Fruit fly (Drosophila melanogaster): ENCODE results near the gene CG32263.

The CG32263 gene

dm6 chr3L:3791043-3791682 is 19.8 kb downstream of the CG32263 start (continued):
- TF ChIP-seq Ravus (GFP tag; IDR thresholded peaks at IDR 0.05) = no peak
- no peak for TF ChIP-seq stc (GFP tag; IDR thresholded peaks at IDR 0.05)
- peak; percentile 23 for TF ChIP-seq CG30403 (GFP tag; optimal IDR thresholded peaks at IDR 0.05)
- no peak for TF ChIP-seq rib (GFP tag; IDR thresholded peaks at IDR 0.05)
- TF ChIP-seq Hr51 (GFP tag; optimal IDR thresholded peaks at IDR 0.05) = peak in 1 of 2 experiments; percentile 8
- TF ChIP-seq CG17829 (tag; optimal IDR thresholded peaks at IDR 0.05) = no peak
- no peak for TF ChIP-seq CG13775 (GFP tag; optimal IDR thresholded peaks at IDR 0.05)
- 0 out of 2 replicates have a peak, but pooled peaks have one; percentile 4 for TF ChIP-seq Ada2b (GFP tag; IDR thresholded peaks at IDR 0.05)
- TF ChIP-seq BtbVII (GFP tag; optimal IDR thresholded peaks at IDR 0.05) = no peak
- TF ChIP-seq nerfin-2 (GFP tag; IDR thresholded peaks at IDR 0.05; ENCODE audit: partially characterized antibody) = no peak
- TF ChIP-seq CG32532 (GFP tag; IDR thresholded peaks at IDR 0.05) = peak; percentile 49
- peak; percentile 15 for TF ChIP-seq Sox102F (GFP tag; optimal IDR thresholded peaks at IDR 0.05)
- no peak for TF ChIP-seq CG13287 (GFP tag; IDR thresholded peaks at IDR 0.05; ENCODE audit: partially characterized antibody)
- 0 out of 2 replicates have a peak, but pooled peaks have one; percentile 16 for TF ChIP-seq lmd (GFP tag; IDR thresholded peaks at IDR 0.05)
- TF ChIP-seq bcd (GFP tag; optimal IDR thresholded peaks at IDR 0.05) = no peak
- TF ChIP-seq schlank (tag; optimal IDR thresholded peaks at IDR 0.05) = no peak
- TF ChIP-seq CG32767 (GFP tag; IDR thresholded peaks at IDR 0.05) = no peak
- TF ChIP-seq CG9932 (GFP tag; IDR thresholded peaks at IDR 0.05) = peak; percentile 28; the same call in 1 of the 2 replicates
- peak; percentile 76 for TF ChIP-seq sens (GFP tag)
- TF ChIP-seq unpg (GFP tag; optimal IDR thresholded peaks at IDR 0.05) = peak; percentile 12
- TF ChIP-seq prd (optimal IDR thresholded peaks at IDR 0.05) = no peak
- peak; percentile 22; the same call in 1 of the 3 replicates for TF ChIP-seq prd (GFP tag; IDR thresholded peaks at IDR 0.05)
- peak; percentile 5; the same call in 1 of the 2 replicates for TF ChIP-seq CG3847 (GFP tag; IDR thresholded peaks at IDR 0.05)
- no peak for TF ChIP-seq CG18011 (GFP tag; optimal IDR thresholded peaks at IDR 0.05)
- peak in 1 of 2 experiments; percentile 7 for TF ChIP-seq chif (GFP tag; optimal IDR thresholded peaks at IDR 0.05)
- TF ChIP-seq CG18476 (GFP tag; optimal IDR thresholded peaks at IDR 0.05) = no peak
- no peak for TF ChIP-seq her (GFP tag; optimal IDR thresholded peaks at IDR 0.05)
- peak; percentile 31 for TF ChIP-seq CG4424 (GFP tag; optimal IDR thresholded peaks at IDR 0.05)
- TF ChIP-seq abd-A (tag; optimal IDR thresholded peaks at IDR 0.05) = no peak
- no peak for TF ChIP-seq lov (optimal IDR thresholded peaks at IDR 0.05)
- TF ChIP-seq lov (GFP tag; IDR thresholded peaks at IDR 0.05) = 0 out of 3 replicates have a peak, but pooled peaks have one; percentile 29
- TF ChIP-seq dysf (GFP tag; IDR thresholded peaks at IDR 0.05) = peak; percentile 52
- TF ChIP-seq HLH4C (GFP tag; IDR thresholded peaks at IDR 0.05; ENCODE audit: partially characterized antibody) = no peak
- peak; percentile 56; the same call in 1 of the 2 replicates for TF ChIP-seq NFAT (GFP tag; IDR thresholded peaks at IDR 0.05)
- TF ChIP-seq Mrtf (GFP tag; IDR thresholded peaks at IDR 0.05) = 0 out of 3 replicates have a peak, but pooled peaks have one; percentile 42
- TF ChIP-seq CG6791 (GFP tag; IDR thresholded peaks at IDR 0.05; ENCODE audit: partially characterized antibody) = 0 out of 3 replicates have a peak, but pooled peaks have one; percentile 20
- 0 out of 2 replicates have a peak, but pooled peaks have one; percentile 25 for TF ChIP-seq Nf-YA (GFP tag; IDR thresholded peaks at IDR 0.05)
- no peak for TF ChIP-seq ems (GFP tag; optimal IDR thresholded peaks at IDR 0.05)
- TF ChIP-seq CG14710 (tag; optimal IDR thresholded peaks at IDR 0.05) = no peak
- TF ChIP-seq CG11456 (GFP tag; IDR thresholded peaks at IDR 0.05) = peak; percentile 58; the same call in 1 of the 3 replicates
- TF ChIP-seq Ptx1 (GFP tag; IDR thresholded peaks at IDR 0.05) = peak; percentile 7; the same call in 1 of the 2 replicates
- TF ChIP-seq CG16779 (GFP tag; IDR thresholded peaks at IDR 0.05) = 0 out of 2 replicates have a peak, but pooled peaks have one; percentile 36
- no peak for TF ChIP-seq sens-2 (GFP tag; IDR thresholded peaks at IDR 0.05)
- no peak for TF ChIP-seq CG18764 (GFP tag; optimal IDR thresholded peaks at IDR 0.05)
- TF ChIP-seq CG2116 (GFP tag; optimal IDR thresholded peaks at IDR 0.05) = no peak
- TF ChIP-seq CG4404 (GFP tag; IDR thresholded peaks at IDR 0.05) = peak; percentile 16; the same call in 1 of the 2 replicates
- no peak for TF ChIP-seq CG12744 (GFP tag; optimal IDR thresholded peaks at IDR 0.05)
- TF ChIP-seq hb (GFP tag; IDR thresholded peaks at IDR 0.05; ENCODE audit: partially characterized antibody) = no peak
- TF ChIP-seq Dbx (GFP tag; IDR thresholded peaks at IDR 0.05) = 0 out of 3 replicates have a peak, but pooled peaks have one; percentile 32
- 0 out of 3 replicates have a peak, but pooled peaks have one; percentile 21 for TF ChIP-seq CG11560 (tag; IDR thresholded peaks at IDR 0.05)

All from whole organism, embryonic.